2 worm cellular contexts compared by ENCODE assay signal in the genomic region with DNA sequence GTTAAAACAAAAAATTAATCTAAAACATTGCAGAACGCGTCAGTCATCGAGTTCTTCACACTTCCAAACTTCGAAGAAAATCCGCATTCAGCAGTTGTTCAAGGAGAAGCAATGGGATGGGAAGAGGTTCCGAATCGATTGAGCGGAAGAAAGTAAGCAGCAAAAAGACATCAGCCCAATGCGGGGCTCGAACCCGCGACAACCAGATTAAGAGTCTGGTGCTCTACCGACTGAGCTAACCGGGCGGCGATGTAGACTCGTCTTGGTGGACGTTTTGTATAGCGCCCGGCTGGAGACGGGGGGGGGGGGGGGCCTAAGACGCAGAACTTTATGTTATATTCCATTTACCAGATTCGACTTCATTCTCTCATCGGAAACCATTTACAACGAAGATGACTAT.
A peak's percentile ranks its signal among the peaks of the same experiment; 100 is the strongest.
TF ChIP-seq lines count a peak whose summit lies in the region.

No protein-coding gene starts in this region.

TF ChIP-seq in whole organism, L4 larva, 104 proteins besides CTCF, POLR2A, EP300 and RAD21 (continued from another document):
- TF ChIP-seq mdt-29 (GFP tag; IDR thresholded peaks at IDR 0.05; lab: Robert Waterston, UW), result 0 out of 2 replicates have a peak, but pooled peaks have one; percentile 14
- TF ChIP-seq zfp-3 (GFP tag; conservative IDR thresholded peaks at IDR 0.05; lab: Robert Waterston, UW), result peak; percentile 54; the same call in 1 of the 2 replicates
- TF ChIP-seq nhr-41 (GFP tag; IDR thresholded peaks at IDR 0.05; lab: Robert Waterston, UW), result no peak
- TF ChIP-seq duxl-1 (tag; optimal IDR thresholded peaks at IDR 0.05; lab: Kevin White, UChicago; ENCODE audit: poor library complexity), result peak; percentile 37
- 0 out of 2 replicates have a peak, but pooled peaks have one; percentile 15 for TF ChIP-seq T26A8.4 (GFP tag; IDR thresholded peaks at IDR 0.05; lab: Robert Waterston, UW)
- TF ChIP-seq pha-4 (GFP tag; IDR thresholded peaks at IDR 0.05; lab: Robert Waterston, UW), result peak; percentile 50; the same call in 1 of the 2 replicates
- no peak for TF ChIP-seq pha-4 (tag; optimal IDR thresholded peaks at IDR 0.05; lab: Kevin White, UChicago)
- TF ChIP-seq ctbp-1 (GFP tag; IDR thresholded peaks at IDR 0.05; lab: Robert Waterston, UW), result 0 out of 2 replicates have a peak, but pooled peaks have one; percentile 43
- 0 out of 2 replicates have a peak, but pooled peaks have one; percentile 14 for TF ChIP-seq php-3 (GFP tag; IDR thresholded peaks at IDR 0.05; lab: Robert Waterston, UW)
- TF ChIP-seq dmd-8 (GFP tag; IDR thresholded peaks at IDR 0.05; lab: Robert Waterston, UW), result peak; percentile 63; the same call in 1 of the 2 replicates
- TF ChIP-seq lim-7 (GFP tag; IDR thresholded peaks at IDR 0.05; lab: Robert Waterston, UW), result peak; percentile 79
- peak; percentile 22; the same call in 1 of the 2 replicates for TF ChIP-seq lin-1 (GFP tag; IDR thresholded peaks at IDR 0.05; lab: Robert Waterston, UW)
- TF ChIP-seq ZK337.2 (GFP tag; IDR thresholded peaks at IDR 0.05; lab: Robert Waterston, UW), result 0 out of 2 replicates have a peak, but pooled peaks have one; percentile 36
- TF ChIP-seq ceh-20 (GFP tag; IDR thresholded peaks at IDR 0.05; lab: Robert Waterston, UW), result 0 out of 2 replicates have a peak, but pooled peaks have one; percentile 15
- no peak for TF ChIP-seq sdz-12 (GFP tag; optimal IDR thresholded peaks at IDR 0.05; lab: Kevin White, UChicago)
- TF ChIP-seq unc-39 (tag; optimal IDR thresholded peaks at IDR 0.05; lab: Kevin White, UChicago), result no peak
- TF ChIP-seq jun-1 (tag; optimal IDR thresholded peaks at IDR 0.05; lab: Kevin White, UChicago), result no peak
- TF ChIP-seq lin-15B (tag; optimal IDR thresholded peaks at IDR 0.05; lab: Kevin White, UChicago), result no peak

TF ChIP-seq in whole organism, young adult, 124 proteins besides CTCF, POLR2A, EP300 and RAD21 (continued from another document):
- TF ChIP-seq B0336.3 (GFP tag; IDR thresholded peaks at IDR 0.05; lab: Robert Waterston, UW), result 0 out of 2 replicates have a peak, but pooled peaks have one; percentile 13
TF ChIP-seq in whole organism, young adult: peak in this region for 32.
